Fruit fly (Drosophila melanogaster): ENCODE data around the gene CG13055.

- TF ChIP-seq Abd-B (GFP tag; optimal IDR thresholded peaks at IDR 0.05) (no peak), psq (GFP tag; optimal IDR thresholded peaks at IDR 0.05) (no peak), Vsx2 (GFP tag; optimal IDR thresholded peaks at IDR 0.05; ENCODE audit: partially characterized antibody) (no peak), Rel (GFP tag; optimal IDR thresholded peaks at IDR 0.05) (no peak), Rel (tag; optimal IDR thresholded peaks at IDR 0.05) (no peak), br (GFP tag; optimal IDR thresholded peaks at IDR 0.05) (no peak), Hr78 (GFP tag; optimal IDR thresholded peaks at IDR 0.05) (no peak), h (GFP tag; optimal IDR thresholded peaks at IDR 0.05) (no peak), fru (GFP tag; optimal IDR thresholded peaks at IDR 0.05) (no peak), OdsH (GFP tag; optimal IDR thresholded peaks at IDR 0.05) (no peak), brk (GFP tag; optimal IDR thresholded peaks at IDR 0.05) (no peak), pan (optimal IDR thresholded peaks at IDR 0.05) (no peak), Dif (GFP tag; optimal IDR thresholded peaks at IDR 0.05; ENCODE audit: partially characterized antibody) (no peak), lola (GFP tag; optimal IDR thresholded peaks at IDR 0.05) (no peak)
Observed at dm6 chr3L:16252255-16252654, at the start of gene CG13055.

All from whole organism, wandering third instar larva.